Fruit fly (Drosophila melanogaster): ENCODE measurements around the gene Aladin.

- no peak for TF ChIP-seq CG8478 (optimal IDR thresholded peaks at IDR 0.05)
- no peak for TF ChIP-seq CTCF (optimal IDR thresholded peaks at IDR 0.05)
These were observed 48.8 kb upstream of the Aladin start for dm6 chrX:9224423-9224822.
